Worm (Caenorhabditis elegans) whole organism, mixed stage, embryonic: ENCODE results near the gene F55F3.4.

Experiments used
- M03D4.4 ChIP-seq: sonication (generic microtip); optimal IDR thresholded peaks from 2 replicates; lab custom pipeline; 2017; ENCODE audit warnings: mild to moderate bottlenecking, missing genetic modification characterization, missing compliant biosample characterization
- elt-1 ChIP-seq: sonication (generic microtip); optimal IDR thresholded peaks from 2 replicates; lab custom pipeline; 2017; ENCODE audit warnings: missing genetic modification characterization, mild to moderate bottlenecking, missing compliant biosample characterization, antibody characterized with exemption, moderate library complexity, borderline replicate concordance; ENCODE audit not compliant: insufficient read depth
- flh-1 ChIP-seq: fragments of 200-800 bp; sonication (Bioruptor generic); optimal IDR thresholded peaks from 2 replicates; lab custom pipeline; 2018; ENCODE audit warnings: mild to moderate bottlenecking, missing genetic modification characterization, moderate library complexity, missing compliant biosample characterization
- mep-1 ChIP-seq: fragments of 150-350 bp; optimal IDR thresholded peaks from 2 replicates; lab custom pipeline; 2017; ENCODE audit warnings: missing biosample characterization, missing genetic modification reagents, missing genetic modification characterization, inconsistent platforms
- nhr-12 ChIP-seq: fragments of 150-350 bp; optimal IDR thresholded peaks from 2 replicates; lab custom pipeline; 2014; ENCODE audit warnings: missing biosample characterization, missing genetic modification characterization
- nhr-237 ChIP-seq: fragments of 150-350 bp; optimal IDR thresholded peaks from 2 replicates; lab custom pipeline; 2014; ENCODE audit warnings: missing biosample characterization, missing genetic modification characterization
- pha-4 ChIP-seq: fragments of 150-350 bp; optimal IDR thresholded peaks from 2 replicates; lab custom pipeline; 2018; ENCODE audit warnings: missing biosample characterization, missing genetic modification reagents, missing genetic modification characterization
- snpc-4 ChIP-seq: fragments of 150-350 bp; optimal IDR thresholded peaks from 2 replicates; lab custom pipeline; 2014; ENCODE audit warnings: missing biosample characterization, missing genetic modification characterization
- unc-39 ChIP-seq: fragments of 150-350 bp; optimal IDR thresholded peaks from 2 replicates; lab custom pipeline; 2014; ENCODE audit warnings: missing biosample characterization, missing genetic modification characterization
- unc-62 ChIP-seq: fragments of 150-350 bp; optimal IDR thresholded peaks from 2 replicates; lab custom pipeline; 2014; ENCODE audit warnings: missing biosample characterization, missing genetic modification reagents, missing genetic modification characterization
- ztf-11 ChIP-seq: fragments of 150-350 bp; optimal IDR thresholded peaks from 2 replicates; lab custom pipeline; 2014; ENCODE audit warnings: missing biosample characterization, missing genetic modification characterization

- no peak for TF ChIP-seq unc-62 (GFP tag; lab: Kevin White, UChicago)
- TF ChIP-seq snpc-4 = no peak
- TF ChIP-seq elt-1 (tag; lab: Kevin White, UChicago) = no peak
- TF ChIP-seq ztf-11 = no peak
- TF ChIP-seq flh-1 = no peak
- TF ChIP-seq unc-39 = no peak
- no peak for TF ChIP-seq nhr-237 (tag; lab: Kevin White, UChicago)
- no peak for TF ChIP-seq M03D4.4 (tag; lab: Kevin White, UChicago)
- no peak for TF ChIP-seq nhr-12 (tag; lab: Kevin White, UChicago)
- no peak for TF ChIP-seq mep-1 (tag; lab: Kevin White, UChicago)
- no peak for TF ChIP-seq pha-4 (tag; lab: Kevin White, UChicago)
Measured at ce11 chrX:13772734-13773133, 12.6 kb upstream of the F55F3.4 start.
